Fruit fly (Drosophila melanogaster) whole organism, embryonic: ENCODE data around the gene CG3603.

Experiments used
- BEAF-32 ChIP-seq: fragments of 200-800 bp; sonication (Bioruptor generic); optimal IDR thresholded peaks from 3 replicates; lab custom pipeline; 2017; ENCODE audit warnings: missing biosample characterization, missing genetic modification characterization, mild to moderate bottlenecking, moderate library complexity, missing genetic modification reagents
- BtbVII ChIP-seq: fragments of 200-800 bp; sonication (Bioruptor generic); optimal IDR thresholded peaks from 3 replicates; lab custom pipeline; 2017; ENCODE audit warnings: missing biosample characterization, mild to moderate bottlenecking, missing genetic modification characterization
- CG10209 ChIP-seq: fragments of 200-800 bp; sonication (Bioruptor generic); optimal IDR thresholded peaks from 3 replicates; lab custom pipeline; 2017; ENCODE audit warnings: missing biosample characterization, mild to moderate bottlenecking, missing genetic modification characterization, missing genetic modification reagents
- CG1024 ChIP-seq: fragments of 200-800 bp; sonication (Bioruptor generic); IDR thresholded peaks from 2 replicates; pipeline ENCODE4 v1.3.6; 2022; ENCODE audit warnings: missing biosample characterization, missing genetic modification characterization
- CG10366 ChIP-seq: fragments of 200-800 bp; sonication (Bioruptor generic); IDR thresholded peaks from 2 replicates; pipeline ENCODE4 v1.3.6; 2022; ENCODE audit warnings: missing biosample characterization, missing genetic modification characterization
- CG10565 ChIP-seq: fragments of 200-800 bp; sonication (Bioruptor generic); optimal IDR thresholded peaks from 3 replicates; lab custom pipeline; 2016; ENCODE audit warnings: missing biosample characterization, mild to moderate bottlenecking, missing genetic modification characterization
- CG12236 ChIP-seq: fragments of 200-800 bp; sonication (Bioruptor generic); optimal IDR thresholded peaks from 2 replicates; lab custom pipeline; 2016; ENCODE audit warnings: missing biosample characterization, missing genetic modification characterization
- CG15073 ChIP-seq: fragments of 200-800 bp; sonication (Bioruptor generic); optimal IDR thresholded peaks from 2 replicates; lab custom pipeline; 2016; ENCODE audit warnings: missing biosample characterization, missing genetic modification characterization
- CG1529 ChIP-seq: fragments of 200-800 bp; sonication (Bioruptor generic); optimal IDR thresholded peaks from 3 replicates; lab custom pipeline; 2018; ENCODE audit warnings: missing biosample characterization, missing genetic modification characterization
- CG1602 ChIP-seq: fragments of 200-800 bp; sonication (Bioruptor generic); optimal IDR thresholded peaks from 3 replicates; lab custom pipeline; 2016; ENCODE audit warnings: missing biosample characterization, missing genetic modification characterization
- CG16815 ChIP-seq: fragments of 200-800 bp; sonication (Bioruptor generic); optimal IDR thresholded peaks from 3 replicates; lab custom pipeline; 2017; ENCODE audit warnings: missing biosample characterization, mild to moderate bottlenecking, missing genetic modification characterization
- CG17359 ChIP-seq: fragments of 200-800 bp; sonication (Bioruptor generic); optimal IDR thresholded peaks from 3 replicates; lab custom pipeline; 2018; ENCODE audit warnings: missing biosample characterization, mild to moderate bottlenecking, missing genetic modification characterization, moderate library complexity
- CG2199 ChIP-seq: fragments of 200-800 bp; sonication (Bioruptor generic); IDR thresholded peaks from 3 replicates; pipeline ENCODE4 v1.3.6; 2022; ENCODE audit warnings: missing biosample characterization, missing genetic modification characterization
- CG2889 ChIP-seq: fragments of 200-800 bp; sonication (Bioruptor generic); IDR thresholded peaks from 3 replicates; pipeline ENCODE4 v1.3.6; 2022; ENCODE audit warnings: missing biosample characterization, missing genetic modification characterization
- CG32532 ChIP-seq: fragments of 200-800 bp; sonication (Bioruptor generic); IDR thresholded peaks from 2 replicates; pipeline ENCODE4 v1.3.6; 2022; ENCODE audit warnings: missing biosample characterization, missing genetic modification characterization
- CG34422 ChIP-seq: fragments of 200-800 bp; sonication (Bioruptor generic); IDR thresholded peaks from 3 replicates; pipeline ENCODE4 v1.3.6; 2022; ENCODE audit warnings: missing biosample characterization, missing genetic modification characterization
- CG43689 ChIP-seq: fragments of 200-800 bp; sonication (Bioruptor generic); IDR thresholded peaks from 2 replicates; pipeline ENCODE4 v1.3.6; 2022; ENCODE audit warnings: missing biosample characterization, missing genetic modification characterization
- CG8478 ChIP-seq: fragments of >200 bp; optimal IDR thresholded peaks from 2 replicates; lab custom pipeline; 2018
- CG8924 ChIP-seq: fragments of 200-800 bp; optimal IDR thresholded peaks from 3 replicates; lab custom pipeline; 2019; ENCODE audit warnings: missing biosample characterization, mild to moderate bottlenecking, missing genetic modification characterization, moderate library complexity
- CG9727 ChIP-seq: fragments of 200-800 bp; sonication (Bioruptor generic); optimal IDR thresholded peaks from 3 replicates; lab custom pipeline; 2017; ENCODE audit warnings: missing biosample characterization, mild to moderate bottlenecking, missing genetic modification characterization
- CrebB ChIP-seq: fragments of 200-800 bp; sonication (Bioruptor generic); optimal IDR thresholded peaks from 3 replicates; lab custom pipeline; 2018; ENCODE audit warnings: missing biosample characterization, mild to moderate bottlenecking, missing genetic modification characterization
- D19B ChIP-seq: fragments of 200-800 bp; sonication (Bioruptor generic); optimal IDR thresholded peaks from 2 replicates; lab custom pipeline; 2017; ENCODE audit warnings: missing biosample characterization, mild to moderate bottlenecking, missing genetic modification characterization
- Eip74EF ChIP-seq, 2 experiments: fragments of 200-800 bp in 1 of 2; fragments of >200 bp in 1 of 2; sonication (Bioruptor generic) in 1 of 2; optimal IDR thresholded peaks; 2 replicates each; lab custom pipeline; 2017 to 2019; ENCODE audit warnings: missing biosample characterization in 2 of 2, missing genetic modification characterization in 2 of 2, mild to moderate bottlenecking in 1 of 2, moderate library complexity in 1 of 2
- Fer2 ChIP-seq: fragments of 200-800 bp; sonication (Bioruptor generic); optimal IDR thresholded peaks from 2 replicates; lab custom pipeline; 2018; ENCODE audit warnings: missing biosample characterization, mild to moderate bottlenecking, missing genetic modification characterization, moderate library complexity
- Hmr ChIP-seq: fragments of 200-800 bp; sonication (Bioruptor generic); optimal IDR thresholded peaks from 3 replicates; lab custom pipeline; 2017; ENCODE audit warnings: mild to moderate bottlenecking, missing biosample characterization, missing genetic modification reagents, missing genetic modification characterization
- NC2β ChIP-seq: fragments of 200-800 bp; sonication (Bioruptor generic); optimal IDR thresholded peaks from 2 replicates; lab custom pipeline; 2016; ENCODE audit warnings: missing biosample characterization, missing genetic modification characterization
- Neu2 ChIP-seq: fragments of 200-800 bp; sonication (Bioruptor generic); optimal IDR thresholded peaks from 3 replicates; lab custom pipeline; 2016; ENCODE audit warnings: missing biosample characterization, missing genetic modification characterization, borderline replicate concordance
- Pdp1 ChIP-seq, 2 experiments: fragments of 200-800 bp; sonication (Bioruptor generic); optimal IDR thresholded peaks; 3 replicates each; lab custom pipeline; 2016; ENCODE audit warnings: missing biosample characterization in 2 of 2, missing genetic modification characterization in 2 of 2, mild to moderate bottlenecking in 1 of 2, moderate library complexity in 1 of 2
- Ravus ChIP-seq: fragments of 200-800 bp; sonication (Bioruptor generic); IDR thresholded peaks from 2 replicates; pipeline ENCODE4 v1.3.6; 2022; ENCODE audit warnings: missing biosample characterization, missing genetic modification characterization
- Side ChIP-seq: fragments of 200-800 bp; sonication (Bioruptor generic); optimal IDR thresholded peaks from 2 replicates; lab custom pipeline; 2016; ENCODE audit warnings: missing biosample characterization, missing genetic modification characterization
- Spps ChIP-seq: fragments of 200-800 bp; sonication (Bioruptor generic); optimal IDR thresholded peaks from 2 replicates; lab custom pipeline; 2018; ENCODE audit warnings: missing biosample characterization, mild to moderate bottlenecking, missing genetic modification characterization
- Xbp1 ChIP-seq: fragments of 200-800 bp; sonication (Bioruptor generic); optimal IDR thresholded peaks from 3 replicates; lab custom pipeline; 2016; ENCODE audit warnings: missing biosample characterization, mild to moderate bottlenecking, missing genetic modification characterization
- ab ChIP-seq: fragments of 200-800 bp; sonication (Bioruptor generic); optimal IDR thresholded peaks from 2 replicates; lab custom pipeline; 2016; ENCODE audit warnings: missing biosample characterization, missing genetic modification characterization
- abd-A ChIP-seq: fragments of 200-800 bp; sonication (Bioruptor generic); optimal IDR thresholded peaks from 3 replicates; lab custom pipeline; 2019; ENCODE audit warnings: missing biosample characterization, mild to moderate bottlenecking, missing genetic modification characterization, moderate library complexity
- bab2 ChIP-seq: fragments of 200-800 bp; sonication (Bioruptor generic); optimal IDR thresholded peaks from 2 replicates; lab custom pipeline; 2016; ENCODE audit warnings: missing biosample characterization, missing genetic modification characterization
- disco-r ChIP-seq: fragments of 200-800 bp; sonication (Bioruptor generic); optimal IDR thresholded peaks from 2 replicates; lab custom pipeline; 2016; ENCODE audit warnings: missing biosample characterization, missing genetic modification characterization
- ems ChIP-seq: fragments of 200-800 bp; sonication (Bioruptor generic); optimal IDR thresholded peaks from 3 replicates; lab custom pipeline; 2016; ENCODE audit warnings: missing biosample characterization, missing genetic modification characterization
- fd102C ChIP-seq: fragments of 200-800 bp; sonication (Bioruptor generic); optimal IDR thresholded peaks from 2 replicates; lab custom pipeline; 2018; ENCODE audit warnings: missing biosample characterization, mild to moderate bottlenecking, missing genetic modification characterization, moderate library complexity
- fu2 ChIP-seq: fragments of 200-800 bp; sonication (Bioruptor generic); optimal IDR thresholded peaks from 2 replicates; lab custom pipeline; 2016; ENCODE audit warnings: missing biosample characterization, missing genetic modification characterization
- gcm2 ChIP-seq: fragments of 200-800 bp; sonication (Bioruptor generic); optimal IDR thresholded peaks from 2 replicates; lab custom pipeline; 2016; ENCODE audit warnings: missing biosample characterization, missing genetic modification characterization
- gsb-n ChIP-seq: fragments of 200-800 bp; sonication (Bioruptor generic); optimal IDR thresholded peaks from 3 replicates; lab custom pipeline; 2018; ENCODE audit warnings: missing biosample characterization, mild to moderate bottlenecking, missing genetic modification characterization
- inv ChIP-seq: fragments of 200-800 bp; sonication (Bioruptor generic); IDR thresholded peaks from 2 replicates; pipeline ENCODE4 v1.3.6; 2022; ENCODE audit warnings: missing biosample characterization, missing genetic modification characterization; ENCODE audit not compliant: partially characterized antibody
- lola ChIP-seq, 3 experiments: fragments of >200 bp in 2 of 3; fragments of 200-800 bp in 1 of 3; sonication (Bioruptor generic) in 1 of 3; optimal IDR thresholded peaks; 2 replicates each; lab custom pipeline; 2017 to 2019; ENCODE audit warnings: missing biosample characterization in 3 of 3, missing genetic modification characterization in 3 of 3, mild to moderate bottlenecking in 1 of 3, moderate library complexity in 1 of 3
- seq ChIP-seq: fragments of 200-800 bp; sonication (Bioruptor generic); IDR thresholded peaks from 2 replicates; pipeline ENCODE4 v1.3.6; 2022; ENCODE audit warnings: missing biosample characterization, missing genetic modification characterization
- tio ChIP-seq: fragments of 200-800 bp; sonication (Bioruptor generic); optimal IDR thresholded peaks from 2 replicates; lab custom pipeline; 2017; ENCODE audit warnings: missing biosample characterization, missing genetic modification characterization, inconsistent platforms
- tll ChIP-seq, 2 experiments: fragments of 200-800 bp in 1 of 2; fragments of >200 bp in 1 of 2; sonication (Bioruptor generic) in 1 of 2; optimal IDR thresholded peaks; 2 replicates each; lab custom pipeline; 2017 to 2019; ENCODE audit warnings: missing biosample characterization in 2 of 2, missing genetic modification characterization in 2 of 2, mild to moderate bottlenecking in 1 of 2, moderate library complexity in 1 of 2
- ttk ChIP-seq: fragments of 200-800 bp; sonication (Bioruptor generic); IDR thresholded peaks from 2 replicates; pipeline ENCODE4 v2.1.2; 2022; ENCODE audit warnings: missing biosample characterization, missing genetic modification characterization
- wdn ChIP-seq: fragments of 200-800 bp; sonication (Bioruptor generic); IDR thresholded peaks from 2 replicates; pipeline ENCODE4 v1.3.6; 2022; ENCODE audit warnings: missing biosample characterization, missing genetic modification characterization
- zen ChIP-seq: fragments of 200-800 bp; sonication (Bioruptor generic); optimal IDR thresholded peaks from 3 replicates; lab custom pipeline; 2018; ENCODE audit warnings: missing biosample characterization, mild to moderate bottlenecking, missing genetic modification characterization, moderate library complexity
- zfh1 ChIP-seq: fragments of 200-800 bp; sonication (Bioruptor generic); IDR thresholded peaks from 3 replicates; pipeline ENCODE4 v1.3.6; 2022; ENCODE audit warnings: missing biosample characterization, missing genetic modification characterization

Gene CG3603

dm6 chrX:2977857-2978473, 30.1 kb downstream of the CG3603 start (continued):
- TF ChIP-seq Side (peak; percentile 25), lola (GFP tag; optimal IDR thresholded peaks at IDR 0.05; lab: Kevin White, UChicago) (peak in 1 of 3 experiments; percentile 51), fd102C (GFP tag; lab: Kevin White, UChicago) (peak; percentile 14), CG10209 (GFP tag; lab: Kevin White, UChicago) (peak; percentile 44), bab2 (peak; percentile 29), Xbp1 (GFP tag; lab: Kevin White, UChicago) (peak; percentile 49), Hmr (GFP tag; lab: Kevin White, UChicago) (no peak), Pdp1 (GFP tag; optimal IDR thresholded peaks at IDR 0.05; lab: Kevin White, UChicago) (peak in 1 of 2 experiments; percentile 11), gsb-n (tag; lab: Kevin White, UChicago) (peak; percentile 54), fu2 (GFP tag; lab: Kevin White, UChicago) (no peak), CG9727 (GFP tag; lab: Kevin White, UChicago) (peak; percentile 58), disco-r (GFP tag; lab: Kevin White, UChicago) (no peak), CG10366 (GFP tag; lab: Robert Waterston, UW) (peak; percentile 34; the same call in 1 of the 2 replicates), CrebB (no peak), CG8478 (lab: Kevin White, UChicago) (no peak), gcm2 (GFP tag; lab: Kevin White, UChicago) (no peak), tio (GFP tag; lab: Kevin White, UChicago) (peak; percentile 22), CG17359 (tag; lab: Kevin White, UChicago) (peak; percentile 0), seq (no peak), CG8924 (tag; lab: Kevin White, UChicago) (no peak), CG1024 (no peak), Fer2 (tag; lab: Kevin White, UChicago) (no peak), CG15073 (GFP tag; lab: Kevin White, UChicago) (no peak), CG12236 (no peak), zen (tag; lab: Kevin White, UChicago) (peak; percentile 71), ttk (GFP tag; lab: Robert Waterston, UW) (no peak), CG16815 (peak; percentile 11), Eip74EF (GFP tag; optimal IDR thresholded peaks at IDR 0.05; lab: Kevin White, UChicago) (no peak), CG2889 (GFP tag; lab: Robert Waterston, UW) (no peak), CG10565 (GFP tag; lab: Kevin White, UChicago) (no peak), BEAF-32 (GFP tag; lab: Kevin White, UChicago) (no peak), CG1529 (GFP tag; lab: Kevin White, UChicago) (no peak), abd-A (tag; lab: Kevin White, UChicago) (no peak), zfh1 (0 out of 3 replicates have a peak, but pooled peaks have one; percentile 44), NC2β (GFP tag; lab: Kevin White, UChicago) (no peak), Ravus (GFP tag; lab: Robert Waterston, UW) (no peak), BtbVII (GFP tag; lab: Kevin White, UChicago) (no peak), inv (GFP tag; lab: Robert Waterston, UW) (no peak), ab (no peak), CG2199 (GFP tag; lab: Robert Waterston, UW) (no peak), wdn (GFP tag; lab: Robert Waterston, UW) (no peak), Spps (tag; lab: Kevin White, UChicago) (no peak), ems (GFP tag; lab: Kevin White, UChicago) (no peak), D19B (GFP tag; lab: Kevin White, UChicago) (peak; percentile 39), CG34422 (0 out of 3 replicates have a peak, but pooled peaks have one; percentile 6), Neu2 (GFP tag; lab: Kevin White, UChicago) (no peak), CG43689 (GFP tag; lab: Robert Waterston, UW) (no peak), tll (GFP tag; optimal IDR thresholded peaks at IDR 0.05; lab: Kevin White, UChicago) (no peak), CG1602 (GFP tag; lab: Kevin White, UChicago) (peak; percentile 46), CG32532 (GFP tag; lab: Robert Waterston, UW) (no peak)
